Fruit fly (Drosophila melanogaster): Measurements from ENCODE around the gene CG6321.
A peak's percentile ranks its signal among the peaks of the same experiment; 100 is the strongest.

The CG6321 gene

DNA sequence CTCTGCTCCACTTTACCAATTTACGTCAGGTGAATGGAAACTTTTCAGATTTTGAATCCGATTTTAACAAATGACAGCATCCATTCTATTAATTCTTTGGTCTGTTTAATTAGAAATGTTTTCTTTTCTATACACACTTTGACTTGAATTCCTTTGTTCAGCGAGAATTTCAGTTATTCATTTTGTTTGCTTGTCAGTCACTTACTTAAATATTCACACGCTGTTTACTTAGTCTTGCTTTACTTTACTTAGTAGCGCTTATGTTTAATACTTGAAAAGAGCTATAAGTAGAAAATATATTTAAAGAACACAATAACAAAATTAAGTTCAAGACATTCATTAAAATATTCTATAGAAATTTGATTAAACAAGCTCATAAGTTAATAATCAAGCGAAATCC is 46.4 kb upstream of the CG6321 start, which contains the start of gene CG32073 (continued):
- TF ChIP-seq CG10543 (GFP tag; optimal IDR thresholded peaks at IDR 0.05) = peak; percentile 40
- TF ChIP-seq vvl (GFP tag; IDR thresholded peaks at IDR 0.05) = peak; percentile 36; the same call in 1 of the 2 replicates
- no peak for TF ChIP-seq CG2202 (tag; optimal IDR thresholded peaks at IDR 0.05)
- TF ChIP-seq CG8281 (tag; optimal IDR thresholded peaks at IDR 0.05) = no peak
- no peak for TF ChIP-seq gem (tag; optimal IDR thresholded peaks at IDR 0.05)
- peak; percentile 48 for TF ChIP-seq D19A (tag; optimal IDR thresholded peaks at IDR 0.05)
- no peak for TF ChIP-seq gce (GFP tag; IDR thresholded peaks at IDR 0.05)
- peak; percentile 75 for TF ChIP-seq lab (GFP tag; optimal IDR thresholded peaks at IDR 0.05)
- peak; percentile 22; the same call in 1 of the 3 replicates for TF ChIP-seq C15 (GFP tag; IDR thresholded peaks at IDR 0.05)
- peak; percentile 21 for TF ChIP-seq CG15696 (tag; optimal IDR thresholded peaks at IDR 0.05)
- TF ChIP-seq CG8924 (tag; optimal IDR thresholded peaks at IDR 0.05) = peak; percentile 9
- peak; percentile 75 for TF ChIP-seq CG18764 (GFP tag; optimal IDR thresholded peaks at IDR 0.05)
- 0 out of 2 replicates have a peak, but pooled peaks have one; percentile 16 for TF ChIP-seq Awh (GFP tag; IDR thresholded peaks at IDR 0.05)
- no peak for TF ChIP-seq CG18011 (GFP tag; optimal IDR thresholded peaks at IDR 0.05)
- no peak for TF ChIP-seq sima (GFP tag; optimal IDR thresholded peaks at IDR 0.05)
- TF ChIP-seq disco-r (GFP tag; optimal IDR thresholded peaks at IDR 0.05) = no peak
- peak; percentile 33 for TF ChIP-seq CG10979 (tag; optimal IDR thresholded peaks at IDR 0.05)
- TF ChIP-seq Dek (tag; optimal IDR thresholded peaks at IDR 0.05) = peak; percentile 17
- no peak for TF ChIP-seq Trl (optimal IDR thresholded peaks at IDR 0.05)
- TF ChIP-seq Trl (GFP tag; optimal IDR thresholded peaks at IDR 0.05) = peak; percentile 36
- TF ChIP-seq caup (GFP tag; optimal IDR thresholded peaks at IDR 0.05; ENCODE audit: severe bottlenecking) = peak; percentile 38
- TF ChIP-seq CG4707 (GFP tag; optimal IDR thresholded peaks at IDR 0.05) = no peak
- no peak for TF ChIP-seq HLH3B (GFP tag; IDR thresholded peaks at IDR 0.05)
- TF ChIP-seq ind (GFP tag; optimal IDR thresholded peaks at IDR 0.05) = no peak
- no peak for TF ChIP-seq CG6689 (GFP tag; IDR thresholded peaks at IDR 0.05)
- peak; percentile 40 for TF ChIP-seq wek (GFP tag; optimal IDR thresholded peaks at IDR 0.05)
- TF ChIP-seq CG2875 (GFP tag; optimal IDR thresholded peaks at IDR 0.05) = peak; percentile 29
- no peak for TF ChIP-seq chm (GFP tag; IDR thresholded peaks at IDR 0.05)
- peak; percentile 23 for TF ChIP-seq Asciz (GFP tag; optimal IDR thresholded peaks at IDR 0.05)
- TF ChIP-seq CG4424 (GFP tag; optimal IDR thresholded peaks at IDR 0.05) = peak; percentile 40
- TF ChIP-seq Sox100B (GFP tag; optimal IDR thresholded peaks at IDR 0.05) = peak; percentile 66
- TF ChIP-seq Oli (tag; optimal IDR thresholded peaks at IDR 0.05) = no peak

DNA sequence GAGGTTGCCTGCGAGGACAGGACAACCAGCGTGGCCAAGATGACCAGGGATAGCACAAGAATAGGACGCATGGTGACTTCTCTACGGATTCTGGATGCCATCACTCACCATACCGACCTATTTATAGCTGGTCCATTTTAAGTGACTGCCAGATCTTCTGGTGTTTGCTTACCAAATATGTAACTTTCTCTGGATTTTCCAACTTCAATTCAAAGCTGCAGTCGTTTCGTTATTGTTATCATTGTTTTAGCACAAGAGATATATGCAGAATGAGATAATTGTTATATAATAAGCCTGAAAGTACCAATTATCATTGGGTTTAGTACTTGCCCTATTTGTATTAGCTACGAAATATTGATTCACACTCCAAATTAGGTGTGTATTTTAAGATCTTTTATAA is 42.7 kb upstream of the CG6321 start, which contains the start of gene CG32071:
CG32071 (minus strand) TSS at position 101 of the 400 bp plus-strand sequence.
- TF ChIP-seq run (tag; optimal IDR thresholded peaks at IDR 0.05) (no peak), Pdp1 (GFP tag; optimal IDR thresholded peaks at IDR 0.05) (peak in 1 of 2 experiments; percentile 71), CG7745 (tag; optimal IDR thresholded peaks at IDR 0.05) (no peak), Vsx1 (GFP tag; optimal IDR thresholded peaks at IDR 0.05) (no peak), grn (GFP tag; optimal IDR thresholded peaks at IDR 0.05) (no peak), HLH4C (GFP tag; IDR thresholded peaks at IDR 0.05; ENCODE audit: partially characterized antibody) (no peak), lilli (GFP tag; optimal IDR thresholded peaks at IDR 0.05) (no peak)

DNA sequence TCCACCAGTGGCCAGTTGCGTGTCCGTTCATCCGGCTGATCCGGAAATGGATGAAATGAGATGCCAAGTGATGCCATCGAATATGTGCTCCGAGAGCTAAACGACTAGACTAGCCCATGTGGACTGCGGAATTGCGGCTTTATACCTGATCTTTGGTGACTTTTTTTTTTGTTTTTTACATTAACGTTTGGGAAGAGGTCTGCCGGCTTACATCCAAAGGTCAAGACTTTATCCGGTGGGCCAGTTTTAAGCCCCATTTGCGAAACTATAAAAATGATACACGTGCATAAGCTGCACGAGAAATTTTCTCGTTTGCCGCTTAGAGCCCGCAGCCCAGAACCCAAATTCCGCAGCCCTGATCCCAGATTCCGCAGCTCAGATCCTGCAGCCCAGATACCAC is 41.9 kb upstream of the CG6321 start, which contains the start of gene Elo68alpha:
Elo68alpha (minus strand) TSS at position 101 of the 400 bp plus-strand sequence.
- TF ChIP-seq CG10267 (tag; optimal IDR thresholded peaks at IDR 0.05) = no peak
- no peak for TF ChIP-seq GATAe (GFP tag; conservative IDR thresholded peaks at IDR 0.05)
- TF ChIP-seq CG7745 (tag; optimal IDR thresholded peaks at IDR 0.05) = no peak
- no peak for TF ChIP-seq CG13424 (tag; optimal IDR thresholded peaks at IDR 0.05)
- TF ChIP-seq Lpt (GFP tag; optimal IDR thresholded peaks at IDR 0.05) = no peak
- no peak for TF ChIP-seq CG12744 (GFP tag; optimal IDR thresholded peaks at IDR 0.05)
- TF ChIP-seq gfzf (GFP tag; optimal IDR thresholded peaks at IDR 0.05) = no peak

Measured in whole organism, embryonic.